Fruit fly (Drosophila melanogaster) whole organism, prepupa: ENCODE results near the gene mei-P26.

Source experiments
- Blimp-1 ChIP-seq: fragments of 200-800 bp; sonication (Bioruptor generic); optimal IDR thresholded peaks from 3 replicates; lab custom pipeline; 2017; ENCODE audit warnings: missing biosample characterization, missing genetic modification characterization, mild to moderate bottlenecking, moderate library complexity, missing genetic modification reagents
- CG10669 ChIP-seq: fragments of 200-800 bp; sonication (Bioruptor generic); optimal IDR thresholded peaks from 3 replicates; lab custom pipeline; 2018; ENCODE audit warnings: missing biosample characterization, mild to moderate bottlenecking, missing genetic modification characterization, moderate library complexity
- CG11902 ChIP-seq: fragments of 200-800 bp; sonication (Bioruptor generic); optimal IDR thresholded peaks from 3 replicates; lab custom pipeline; 2016; ENCODE audit warnings: missing biosample characterization, missing genetic modification characterization
- CG15336 ChIP-seq: fragments of 200-800 bp; sonication (Bioruptor generic); IDR thresholded peaks from 2 replicates; pipeline ENCODE4 v1.3.6; 2022; ENCODE audit warnings: missing biosample characterization, missing genetic modification characterization
- CG1621 ChIP-seq: fragments of 200-800 bp; sonication (Bioruptor generic); optimal IDR thresholded peaks from 3 replicates; lab custom pipeline; 2018; ENCODE audit warnings: missing biosample characterization, mild to moderate bottlenecking, missing genetic modification characterization
- CG16779 ChIP-seq: fragments of 200-800 bp; sonication (Bioruptor generic); optimal IDR thresholded peaks from 3 replicates; lab custom pipeline; 2017; ENCODE audit warnings: missing biosample characterization, mild to moderate bottlenecking, missing genetic modification characterization
- CG31627 ChIP-seq: fragments of 200-800 bp; sonication (Bioruptor generic); optimal IDR thresholded peaks from 3 replicates; lab custom pipeline; 2016; ENCODE audit warnings: missing biosample characterization, missing genetic modification characterization
- CG32006 ChIP-seq: fragments of 200-800 bp; sonication (Bioruptor generic); optimal IDR thresholded peaks from 3 replicates; lab custom pipeline; 2017; ENCODE audit warnings: missing biosample characterization, mild to moderate bottlenecking, missing genetic modification characterization
- CG3919 ChIP-seq: fragments of 200-800 bp; sonication (Bioruptor generic); optimal IDR thresholded peaks from 3 replicates; lab custom pipeline; 2016; ENCODE audit warnings: missing biosample characterization, missing genetic modification characterization
- CG4318 ChIP-seq: fragments of 200-800 bp; sonication (Bioruptor generic); optimal IDR thresholded peaks from 3 replicates; lab custom pipeline; 2017; ENCODE audit warnings: missing biosample characterization, mild to moderate bottlenecking, missing genetic modification characterization
- CG6163 ChIP-seq: fragments of 200-800 bp; sonication (Bioruptor generic); IDR thresholded peaks from 3 replicates; pipeline ENCODE4 v1.3.6; 2022; ENCODE audit warnings: missing biosample characterization, missing genetic modification characterization
- CG6276 ChIP-seq: fragments of 200-800 bp; sonication (Bioruptor generic); optimal IDR thresholded peaks from 2 replicates; lab custom pipeline; 2017; ENCODE audit warnings: missing biosample characterization, mild to moderate bottlenecking, missing genetic modification characterization
- CG6792 ChIP-seq: fragments of 200-800 bp; sonication (Bioruptor generic); optimal IDR thresholded peaks from 3 replicates; lab custom pipeline; 2016; ENCODE audit warnings: missing biosample characterization, missing genetic modification characterization
- CG6808 ChIP-seq: fragments of 200-800 bp; sonication (Bioruptor generic); optimal IDR thresholded peaks from 3 replicates; lab custom pipeline; 2017; ENCODE audit warnings: missing biosample characterization, missing genetic modification characterization, mild to moderate bottlenecking, moderate library complexity, missing genetic modification reagents
- CG7368 ChIP-seq: fragments of 200-800 bp; sonication (Bioruptor generic); optimal IDR thresholded peaks from 3 replicates; lab custom pipeline; 2016; ENCODE audit warnings: missing biosample characterization, missing genetic modification characterization
- CG8119 ChIP-seq: fragments of 200-800 bp; sonication (Bioruptor generic); IDR thresholded peaks from 3 replicates; pipeline ENCODE4 v1.3.6; 2022; ENCODE audit warnings: missing biosample characterization, missing genetic modification characterization
- CG8319 ChIP-seq: fragments of 200-800 bp; sonication (Bioruptor generic); optimal IDR thresholded peaks from 3 replicates; lab custom pipeline; 2016; ENCODE audit warnings: missing biosample characterization, missing genetic modification characterization
- CG8632 ChIP-seq: fragments of 200-800 bp; sonication (Bioruptor generic); optimal IDR thresholded peaks from 3 replicates; lab custom pipeline; 2016; ENCODE audit warnings: missing biosample characterization, missing genetic modification characterization
- CG9139 ChIP-seq: fragments of 200-800 bp; sonication (Bioruptor generic); optimal IDR thresholded peaks from 3 replicates; lab custom pipeline; 2017; ENCODE audit warnings: missing biosample characterization, mild to moderate bottlenecking, missing genetic modification characterization
- Eip78C ChIP-seq: fragments of 200-800 bp; sonication (Bioruptor generic); peaks from one replicate; lab custom pipeline; 2016; ENCODE audit warnings: missing biosample characterization, missing genetic modification characterization
- Ets96B ChIP-seq: fragments of 200-800 bp; optimal IDR thresholded peaks from 2 replicates; lab custom pipeline; 2019; ENCODE audit warnings: missing biosample characterization, mild to moderate bottlenecking, missing genetic modification characterization, moderate library complexity
- Gug ChIP-seq: fragments of 200-800 bp; sonication (Bioruptor generic); IDR thresholded peaks from 2 replicates; pipeline ENCODE4 v1.3.6; 2022; ENCODE audit warnings: missing biosample characterization, missing genetic modification characterization
- Hr39 ChIP-seq: fragments of 200-800 bp; sonication (Bioruptor generic); optimal IDR thresholded peaks from 2 replicates; lab custom pipeline; 2016; ENCODE audit warnings: missing biosample characterization, missing genetic modification characterization
- Hr4 ChIP-seq: fragments of 200-800 bp; sonication (Bioruptor generic); optimal IDR thresholded peaks from 3 replicates; lab custom pipeline; 2016; ENCODE audit warnings: missing biosample characterization, missing genetic modification characterization
- Lpt ChIP-seq: fragments of 200-800 bp; sonication (Bioruptor generic); optimal IDR thresholded peaks from 3 replicates; lab custom pipeline; 2016; ENCODE audit warnings: missing biosample characterization, missing genetic modification characterization
- Met ChIP-seq: fragments of 200-800 bp; sonication (Bioruptor generic); optimal IDR thresholded peaks from 3 replicates; lab custom pipeline; 2016; ENCODE audit warnings: missing biosample characterization, missing genetic modification characterization
- Sox102F ChIP-seq: fragments of 200-800 bp; sonication (Bioruptor generic); optimal IDR thresholded peaks from 2 replicates; lab custom pipeline; 2016; ENCODE audit warnings: missing biosample characterization, mild to moderate bottlenecking, missing genetic modification characterization
- Sox15 ChIP-seq: fragments of 200-800 bp; sonication (Bioruptor generic); optimal IDR thresholded peaks from 3 replicates; lab custom pipeline; 2016; ENCODE audit warnings: missing biosample characterization, missing genetic modification characterization
- achi ChIP-seq: fragments of 200-800 bp; sonication (Bioruptor generic); optimal IDR thresholded peaks from 3 replicates; lab custom pipeline; 2016; ENCODE audit warnings: missing biosample characterization, missing genetic modification characterization
- cyc ChIP-seq: fragments of 200-800 bp; sonication (Bioruptor generic); optimal IDR thresholded peaks from 3 replicates; lab custom pipeline; 2016; ENCODE audit warnings: missing biosample characterization, missing genetic modification characterization
- dac ChIP-seq: fragments of 200-800 bp; sonication (Bioruptor generic); optimal IDR thresholded peaks from 2 replicates; lab custom pipeline; 2017; ENCODE audit warnings: missing biosample characterization, mild to moderate bottlenecking, missing genetic modification characterization
- dsx ChIP-seq: fragments of 200-800 bp; optimal IDR thresholded peaks from 3 replicates; lab custom pipeline; 2019; ENCODE audit warnings: missing biosample characterization, mild to moderate bottlenecking, missing genetic modification characterization, moderate library complexity; ENCODE audit not compliant: poor library complexity, severe bottlenecking
- eg ChIP-seq: fragments of 200-800 bp; sonication (Bioruptor generic); IDR thresholded peaks from 3 replicates; pipeline ENCODE4 v1.3.6; 2022; ENCODE audit warnings: missing biosample characterization, missing genetic modification characterization
- esn ChIP-seq: fragments of 200-800 bp; sonication (Bioruptor generic); optimal IDR thresholded peaks from 2 replicates; lab custom pipeline; 2016; ENCODE audit warnings: missing biosample characterization, mild to moderate bottlenecking, missing genetic modification characterization, moderate library complexity
- fd59A ChIP-seq: fragments of 200-800 bp; sonication (Bioruptor generic); optimal IDR thresholded peaks from 2 replicates; lab custom pipeline; 2017; ENCODE audit warnings: missing biosample characterization, mild to moderate bottlenecking, missing genetic modification characterization, missing genetic modification reagents
- salr ChIP-seq, 2 experiments: fragments of 200-800 bp; sonication (Bioruptor generic); optimal IDR thresholded peaks; 3 replicates each; lab custom pipeline; 2016 to 2018; ENCODE audit warnings: missing biosample characterization in 2 of 2, missing genetic modification characterization in 2 of 2, mild to moderate bottlenecking in 1 of 2
- spab ChIP-seq: fragments of 200-800 bp; sonication (Bioruptor generic); optimal IDR thresholded peaks from 2 replicates; lab custom pipeline; 2017; ENCODE audit warnings: missing biosample characterization, mild to moderate bottlenecking, missing genetic modification characterization, missing genetic modification reagents
- ss ChIP-seq, 2 experiments: fragments of 200-800 bp; sonication (Bioruptor generic); optimal IDR thresholded peaks; 2 replicates in 1 of 2; 3 replicates in 1 of 2; lab custom pipeline; 2017 to 2018; ENCODE audit warnings: mild to moderate bottlenecking in 2 of 2, missing biosample characterization in 2 of 2, missing genetic modification characterization in 2 of 2, moderate library complexity in 1 of 2
- svp ChIP-seq: fragments of 200-800 bp; sonication (Bioruptor generic); peaks from one replicate; lab custom pipeline; 2016; ENCODE audit warnings: missing biosample characterization, missing genetic modification characterization
- topi ChIP-seq: fragments of 200-800 bp; sonication (Bioruptor generic); optimal IDR thresholded peaks from 3 replicates; lab custom pipeline; 2016; ENCODE audit warnings: missing biosample characterization, missing genetic modification characterization

mei-P26 gene

DNA sequence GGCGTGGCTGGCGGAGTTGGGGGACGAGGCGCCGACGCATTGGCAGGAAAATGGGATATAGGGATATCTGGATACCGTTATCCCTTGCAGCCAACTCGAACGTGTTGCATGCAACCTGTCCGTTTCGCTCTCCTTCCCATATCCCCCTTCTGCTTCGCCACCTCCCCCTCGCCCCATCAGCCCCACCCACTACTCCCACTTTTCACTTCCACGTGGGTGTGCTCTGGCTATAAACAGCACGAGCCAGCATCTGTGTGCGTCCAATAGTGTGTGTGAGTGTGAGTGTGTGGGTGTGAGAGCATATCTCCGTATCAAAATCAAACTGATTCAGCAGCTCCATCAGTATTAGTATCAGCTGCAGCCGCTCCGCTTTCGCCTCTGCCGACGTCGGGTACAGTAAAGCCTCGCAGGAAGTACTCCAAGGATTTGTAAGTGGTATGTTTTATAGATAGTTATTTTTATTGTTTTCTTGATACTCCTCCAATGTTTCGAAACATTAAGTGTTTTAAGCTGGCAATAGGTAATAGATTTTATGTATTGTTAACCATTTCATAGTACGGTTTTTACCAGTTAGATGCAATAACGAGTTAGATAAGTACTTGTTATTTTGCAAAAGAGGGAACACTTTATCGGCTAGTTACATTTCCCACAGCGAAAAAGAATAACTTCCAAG lies 44.0 kb upstream of the mei-P26 start (continued):
- TF ChIP-seq CG9139 (GFP tag; lab: Kevin White, UChicago) (no peak), CG7368 (GFP tag; lab: Kevin White, UChicago) (no peak), dsx (GFP tag; lab: Kevin White, UChicago) (no peak), fd59A (GFP tag; lab: Kevin White, UChicago) (no peak), eg (0 out of 3 replicates have a peak, but pooled peaks have one; percentile 55), svp (GFP tag; lab: Kevin White, UChicago) (peak; percentile 78), Eip78C (peak; percentile 87), CG6808 (GFP tag; lab: Kevin White, UChicago) (peak; percentile 30), esn (GFP tag; lab: Kevin White, UChicago) (no peak), Lpt (GFP tag; lab: Kevin White, UChicago) (no peak), achi (no peak)

- TF ChIP-seq spab (GFP tag; lab: Kevin White, UChicago) (no peak), CG6276 (GFP tag; lab: Kevin White, UChicago) (no peak), CG6163 (0 out of 3 replicates have a peak, but pooled peaks have one; percentile 25), Eip78C (peak; percentile 49), svp (GFP tag; lab: Kevin White, UChicago) (peak; percentile 53), CG32006 (GFP tag; lab: Kevin White, UChicago) (peak; percentile 32), CG8119 (GFP tag; lab: Robert Waterston, UW) (no peak), CG3919 (GFP tag; lab: Kevin White, UChicago) (peak; percentile 2)
Observed at dm6 chrX:9119671-9120364, 43.2 kb upstream of the mei-P26 start.

- TF ChIP-seq cyc (GFP tag; lab: Kevin White, UChicago), result peak; percentile 44
- TF ChIP-seq CG10669 (GFP tag; lab: Kevin White, UChicago), result peak; percentile 30
- peak; percentile 60 for TF ChIP-seq CG15336 (GFP tag; lab: Robert Waterston, UW)
- no peak for TF ChIP-seq CG4318 (GFP tag; lab: Kevin White, UChicago)
- TF ChIP-seq CG8319 (GFP tag; lab: Kevin White, UChicago), result no peak
- no peak for TF ChIP-seq CG11902 (GFP tag; lab: Kevin White, UChicago)
- peak; percentile 28; the same call in 1 of the 3 replicates for TF ChIP-seq CG6163
- no peak for TF ChIP-seq ss (GFP tag; optimal IDR thresholded peaks at IDR 0.05; lab: Kevin White, UChicago)
- TF ChIP-seq achi, result peak; percentile 1
- no peak for TF ChIP-seq CG1621 (tag; lab: Kevin White, UChicago)
- TF ChIP-seq CG6792 (GFP tag; lab: Kevin White, UChicago), result peak; percentile 4
- no peak for TF ChIP-seq salr (GFP tag; optimal IDR thresholded peaks at IDR 0.05; lab: Kevin White, UChicago)
- TF ChIP-seq CG6808 (GFP tag; lab: Kevin White, UChicago), result peak; percentile 9
- TF ChIP-seq Met (GFP tag; lab: Kevin White, UChicago), result peak; percentile 62
- TF ChIP-seq Ets96B (tag; lab: Kevin White, UChicago), result peak; percentile 42
- TF ChIP-seq dac (GFP tag; lab: Kevin White, UChicago), result no peak
- TF ChIP-seq CG32006 (GFP tag; lab: Kevin White, UChicago), result peak; percentile 27
- peak; percentile 83 for TF ChIP-seq Eip78C
- TF ChIP-seq Sox15 (GFP tag; lab: Kevin White, UChicago), result no peak
- TF ChIP-seq esn (GFP tag; lab: Kevin White, UChicago), result peak; percentile 44
- TF ChIP-seq CG8632 (GFP tag; lab: Kevin White, UChicago), result no peak
- peak; percentile 18 for TF ChIP-seq spab (GFP tag; lab: Kevin White, UChicago)
- peak; percentile 30; the same call in 1 of the 3 replicates for TF ChIP-seq CG8119 (GFP tag; lab: Robert Waterston, UW)
- TF ChIP-seq Sox102F, result peak; percentile 55
- TF ChIP-seq svp (GFP tag; lab: Kevin White, UChicago), result peak; percentile 80
- TF ChIP-seq CG16779 (tag; lab: Kevin White, UChicago), result no peak
- TF ChIP-seq CG7368 (GFP tag; lab: Kevin White, UChicago), result no peak
- TF ChIP-seq CG31627, result peak; percentile 25
- peak; percentile 56 for TF ChIP-seq topi (GFP tag; lab: Kevin White, UChicago)
- peak; percentile 50; the same call in 1 of the 3 replicates for TF ChIP-seq eg
- TF ChIP-seq Gug (GFP tag; lab: Robert Waterston, UW), result no peak
- TF ChIP-seq Hr4, result peak; percentile 46
- no peak for TF ChIP-seq Blimp-1
- peak; percentile 45 for TF ChIP-seq Hr39 (GFP tag; lab: Kevin White, UChicago)
Observed at dm6 chrX:9120828-9121754, 42.0 kb upstream of the mei-P26 start.
